Fruit fly (Drosophila melanogaster): ENCODE measurements around the gene CG33985.

CG33985 gene

dm6 chr3L:15570571-15570970 is 44.0 kb upstream of the CG33985 start:
- TF ChIP-seq tna (GFP tag; IDR thresholded peaks at IDR 0.05; ENCODE audit: partially characterized antibody): no peak
- TF ChIP-seq YL-1 (GFP tag; optimal IDR thresholded peaks at IDR 0.05): no peak
- TF ChIP-seq Oaz (GFP tag; IDR thresholded peaks at IDR 0.05): no peak
- no peak for TF ChIP-seq Hsf (GFP tag; optimal IDR thresholded peaks at IDR 0.05)
- TF ChIP-seq esg (GFP tag; conservative IDR thresholded peaks at IDR 0.05): no peak
- TF ChIP-seq sna (GFP tag; IDR thresholded peaks at IDR 0.05; ENCODE audit: partially characterized antibody): no peak
- TF ChIP-seq Bdp1 (GFP tag; optimal IDR thresholded peaks at IDR 0.05): no peak
- no peak for TF ChIP-seq ERR (GFP tag; optimal IDR thresholded peaks at IDR 0.05)
- no peak for TF ChIP-seq chinmo (GFP tag; IDR thresholded peaks at IDR 0.05; ENCODE audit: partially characterized antibody)
- no peak for TF ChIP-seq al (GFP tag; IDR thresholded peaks at IDR 0.05)
- TF ChIP-seq CG3065 (GFP tag; optimal IDR thresholded peaks at IDR 0.05): no peak
- no peak for TF ChIP-seq Fer2 (tag; optimal IDR thresholded peaks at IDR 0.05)
- TF ChIP-seq Rfx (GFP tag; IDR thresholded peaks at IDR 0.05): no peak

- TF ChIP-seq dm (GFP tag; optimal IDR thresholded peaks at IDR 0.05): no peak
- no peak for TF ChIP-seq CG12219 (GFP tag; optimal IDR thresholded peaks at IDR 0.05)
- TF ChIP-seq CG11456 (GFP tag; IDR thresholded peaks at IDR 0.05): 0 out of 3 replicates have a peak, but pooled peaks have one; percentile 18
- TF ChIP-seq HLH54F (GFP tag; optimal IDR thresholded peaks at IDR 0.05): no peak
- TF ChIP-seq esg (GFP tag; conservative IDR thresholded peaks at IDR 0.05): no peak
- no peak for TF ChIP-seq CG13123 (GFP tag; optimal IDR thresholded peaks at IDR 0.05)
- TF ChIP-seq CG12942 (GFP tag; optimal IDR thresholded peaks at IDR 0.05): no peak
- TF ChIP-seq Dbx (GFP tag; IDR thresholded peaks at IDR 0.05): 0 out of 3 replicates have a peak, but pooled peaks have one; percentile 0
- TF ChIP-seq tio (GFP tag; optimal IDR thresholded peaks at IDR 0.05): no peak
- no peak for TF ChIP-seq nom (GFP tag; optimal IDR thresholded peaks at IDR 0.05)
These were observed 42.1 kb upstream of the CG33985 start for dm6 chr3L:15568748-15569147.

- no peak for TF ChIP-seq Opbp (GFP tag; IDR thresholded peaks at IDR 0.05; ENCODE audit: partially characterized antibody)
- no peak for TF ChIP-seq klu (GFP tag; IDR thresholded peaks at IDR 0.05)
- TF ChIP-seq CG43689 (GFP tag; IDR thresholded peaks at IDR 0.05): no peak; the same call in 1 of the 2 replicates
- peak; percentile 44; the same call in 1 of the 2 replicates for TF ChIP-seq ham (GFP tag; IDR thresholded peaks at IDR 0.05)
- TF ChIP-seq danr (GFP tag; IDR thresholded peaks at IDR 0.05): no peak; the same call in 1 of the 2 replicates
- no peak for TF ChIP-seq H2.0 (GFP tag; IDR thresholded peaks at IDR 0.05)
- TF ChIP-seq CG11560 (tag; IDR thresholded peaks at IDR 0.05): no peak
- TF ChIP-seq CG33213 (GFP tag; optimal IDR thresholded peaks at IDR 0.05): peak; percentile 67
- TF ChIP-seq CG12071 (GFP tag; optimal IDR thresholded peaks at IDR 0.05): peak; percentile 89
- TF ChIP-seq odd (GFP tag; optimal IDR thresholded peaks at IDR 0.05): peak; percentile 90
- no peak for TF ChIP-seq ken (GFP tag; IDR thresholded peaks at IDR 0.05)
- peak; percentile 65 for TF ChIP-seq CG3407 (GFP tag; optimal IDR thresholded peaks at IDR 0.05)
- peak; percentile 88 for TF ChIP-seq ATbp (GFP tag; optimal IDR thresholded peaks at IDR 0.05)
- TF ChIP-seq CG13296 (GFP tag; optimal IDR thresholded peaks at IDR 0.05): peak; percentile 92
- no peak for TF ChIP-seq CkIIα-i1 (GFP tag; IDR thresholded peaks at IDR 0.05)
- peak; percentile 74 for TF ChIP-seq CG15601 (tag; optimal IDR thresholded peaks at IDR 0.05)
- peak; percentile 59 for TF ChIP-seq Fer2 (tag; optimal IDR thresholded peaks at IDR 0.05)
- no peak for TF ChIP-seq CG30020 (tag; optimal IDR thresholded peaks at IDR 0.05)
- peak; percentile 91 for TF ChIP-seq CG2199 (GFP tag; IDR thresholded peaks at IDR 0.05)
- peak; percentile 45 for TF ChIP-seq CG2202 (tag; optimal IDR thresholded peaks at IDR 0.05)
- TF ChIP-seq dmrt99B (tag; optimal IDR thresholded peaks at IDR 0.05): no peak
- TF ChIP-seq CoRest (tag; optimal IDR thresholded peaks at IDR 0.05): no peak
- TF ChIP-seq Lhr (GFP tag; optimal IDR thresholded peaks at IDR 0.05): peak; percentile 8
- peak; percentile 51 for TF ChIP-seq CG2120 (GFP tag; optimal IDR thresholded peaks at IDR 0.05)
- TF ChIP-seq dmrt11E (tag; optimal IDR thresholded peaks at IDR 0.05): peak; percentile 4
- TF ChIP-seq sd (tag; optimal IDR thresholded peaks at IDR 0.05): peak; percentile 79
- peak; percentile 59; the same call in 1 of the 3 replicates for TF ChIP-seq CG34422 (GFP tag; IDR thresholded peaks at IDR 0.05)
- TF ChIP-seq CG3995 (GFP tag; optimal IDR thresholded peaks at IDR 0.05): no peak
These were observed 39.9 kb upstream of the CG33985 start for dm6 chr3L:15566484-15566955.

Data from whole organism, embryonic.